Fruit fly (Drosophila melanogaster): ENCODE data around the gene baz.

The baz gene

DNA sequence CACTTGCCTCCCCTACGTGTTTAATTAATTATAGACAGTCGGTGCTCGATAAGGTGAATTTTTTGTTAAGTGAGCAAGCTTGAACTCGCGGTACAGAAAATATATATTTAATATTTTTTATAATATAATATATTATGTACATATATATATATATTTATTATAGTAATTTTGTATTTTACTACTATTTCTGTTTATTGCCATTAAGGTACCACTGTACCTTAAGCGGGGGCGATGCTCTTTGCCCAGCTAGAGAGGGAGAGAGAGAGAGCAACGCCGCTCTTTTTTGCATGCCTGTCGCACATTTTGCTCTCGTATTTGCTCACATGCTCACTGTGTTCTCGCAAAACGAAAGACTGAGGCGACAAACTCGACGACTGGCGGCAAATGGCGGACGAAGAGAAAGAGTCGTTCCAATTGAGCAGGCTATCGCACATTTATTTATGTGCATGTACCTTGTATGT lies 10.7 kb downstream of the baz start (continued):
- TF ChIP-seq CG8632 (GFP tag; optimal IDR thresholded peaks at IDR 0.05) (peak; percentile 72), Sox102F (GFP tag; optimal IDR thresholded peaks at IDR 0.05) (peak; percentile 13), spab (GFP tag; optimal IDR thresholded peaks at IDR 0.05) (peak; percentile 49), lz (GFP tag; optimal IDR thresholded peaks at IDR 0.05) (peak; percentile 27), dac (GFP tag; optimal IDR thresholded peaks at IDR 0.05) (peak; percentile 51), Smox (GFP tag; optimal IDR thresholded peaks at IDR 0.05) (no peak), CG34406 (GFP tag; optimal IDR thresholded peaks at IDR 0.05) (peak; percentile 61), Lpt (GFP tag; optimal IDR thresholded peaks at IDR 0.05) (peak; percentile 18), fkh (GFP tag; optimal IDR thresholded peaks at IDR 0.05) (no peak), cyc (GFP tag; optimal IDR thresholded peaks at IDR 0.05) (no peak), CG8119 (GFP tag; IDR thresholded peaks at IDR 0.05) (peak; percentile 86), net (GFP tag; optimal IDR thresholded peaks at IDR 0.05) (peak; percentile 43), CG6163 (GFP tag; IDR thresholded peaks at IDR 0.05) (peak; percentile 79), Hr4 (GFP tag; optimal IDR thresholded peaks at IDR 0.05) (peak; percentile 50), svp (GFP tag) (no peak), topi (GFP tag; optimal IDR thresholded peaks at IDR 0.05) (no peak), CG31627 (GFP tag; optimal IDR thresholded peaks at IDR 0.05) (no peak), Hr38 (GFP tag; optimal IDR thresholded peaks at IDR 0.05) (no peak), CG6808 (GFP tag; optimal IDR thresholded peaks at IDR 0.05) (peak; percentile 73), CG16779 (tag; optimal IDR thresholded peaks at IDR 0.05) (peak; percentile 58), CG32006 (GFP tag; optimal IDR thresholded peaks at IDR 0.05) (peak; percentile 84), CG6276 (GFP tag; optimal IDR thresholded peaks at IDR 0.05) (peak; percentile 84), Sox14 (GFP tag; optimal IDR thresholded peaks at IDR 0.05) (no peak), CG15336 (GFP tag; IDR thresholded peaks at IDR 0.05) (peak; percentile 89), CG4318 (GFP tag; optimal IDR thresholded peaks at IDR 0.05) (peak; percentile 57), Ets96B (tag; optimal IDR thresholded peaks at IDR 0.05) (peak; percentile 63), OdsH (GFP tag; optimal IDR thresholded peaks at IDR 0.05) (peak; percentile 54), esn (GFP tag; optimal IDR thresholded peaks at IDR 0.05) (peak; percentile 52)

DNA sequence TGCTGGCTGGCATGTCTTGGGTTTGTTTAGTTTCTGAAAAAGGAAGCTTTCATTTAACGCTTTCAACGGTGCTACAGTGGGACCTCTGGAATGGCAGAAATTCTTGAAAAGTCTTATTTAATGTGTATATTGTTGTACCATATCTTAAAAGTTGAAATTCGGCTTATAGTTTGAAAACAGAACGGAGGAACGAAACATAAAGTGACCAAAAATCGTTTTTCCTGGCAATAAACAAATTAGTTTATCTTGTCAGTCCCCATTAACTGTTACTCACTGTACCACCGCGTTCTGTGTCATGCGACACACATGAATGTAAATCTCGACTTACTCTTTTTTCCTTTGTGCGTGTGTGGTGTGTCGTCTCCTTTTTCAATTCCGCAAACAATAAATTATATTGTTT lies 12.3 kb downstream of the baz start:
- TF ChIP-seq Eip78C (GFP tag): peak; percentile 76
- TF ChIP-seq Smox (GFP tag; optimal IDR thresholded peaks at IDR 0.05): peak; percentile 64
- TF ChIP-seq Met (GFP tag; optimal IDR thresholded peaks at IDR 0.05): peak; percentile 69
- TF ChIP-seq CG11902 (GFP tag; optimal IDR thresholded peaks at IDR 0.05): peak; percentile 5
- peak; percentile 43 for TF ChIP-seq CG6792 (GFP tag; optimal IDR thresholded peaks at IDR 0.05)
- TF ChIP-seq CG6163 (GFP tag; IDR thresholded peaks at IDR 0.05): peak; percentile 11; the same call in 1 of the 3 replicates
- no peak for TF ChIP-seq CG8632 (GFP tag; optimal IDR thresholded peaks at IDR 0.05)
- no peak for TF ChIP-seq Hr4 (GFP tag; optimal IDR thresholded peaks at IDR 0.05)
- no peak for TF ChIP-seq CG11762 (GFP tag; optimal IDR thresholded peaks at IDR 0.05; ENCODE audit: insufficient read depth)
- peak in 1 of 2 experiments; percentile 27 for TF ChIP-seq ss (GFP tag; optimal IDR thresholded peaks at IDR 0.05)
- peak; percentile 75 for TF ChIP-seq Hr39 (GFP tag; optimal IDR thresholded peaks at IDR 0.05)
- TF ChIP-seq achi (GFP tag; optimal IDR thresholded peaks at IDR 0.05): peak; percentile 32
- TF ChIP-seq CG10631 (GFP tag; optimal IDR thresholded peaks at IDR 0.05): peak; percentile 28
- TF ChIP-seq cyc (GFP tag; optimal IDR thresholded peaks at IDR 0.05): peak; percentile 69
- TF ChIP-seq CG1621 (tag; optimal IDR thresholded peaks at IDR 0.05): no peak
- peak; percentile 68 for TF ChIP-seq esn (GFP tag; optimal IDR thresholded peaks at IDR 0.05)
- TF ChIP-seq net (GFP tag; optimal IDR thresholded peaks at IDR 0.05): peak; percentile 11
- peak; percentile 60 for TF ChIP-seq Sox102F (GFP tag; optimal IDR thresholded peaks at IDR 0.05)
- peak; percentile 46 for TF ChIP-seq Ets21C (GFP tag; optimal IDR thresholded peaks at IDR 0.05)
- peak; percentile 19 for TF ChIP-seq CG3919 (GFP tag; optimal IDR thresholded peaks at IDR 0.05)
- peak; percentile 17 for TF ChIP-seq OdsH (GFP tag; optimal IDR thresholded peaks at IDR 0.05)
- no peak for TF ChIP-seq Ets96B (tag; optimal IDR thresholded peaks at IDR 0.05)
- TF ChIP-seq topi (GFP tag; optimal IDR thresholded peaks at IDR 0.05): peak; percentile 73
- no peak for TF ChIP-seq Hr38 (GFP tag; optimal IDR thresholded peaks at IDR 0.05)
- peak; percentile 1 for TF ChIP-seq spab (GFP tag; optimal IDR thresholded peaks at IDR 0.05)
- peak; percentile 0 for TF ChIP-seq Blimp-1 (GFP tag; optimal IDR thresholded peaks at IDR 0.05)
- TF ChIP-seq CG6808 (GFP tag; optimal IDR thresholded peaks at IDR 0.05): peak; percentile 33
- TF ChIP-seq pdm3 (GFP tag; optimal IDR thresholded peaks at IDR 0.05): peak; percentile 44
- peak; percentile 34 for TF ChIP-seq acj6 (GFP tag; optimal IDR thresholded peaks at IDR 0.05)
- TF ChIP-seq CG31627 (GFP tag; optimal IDR thresholded peaks at IDR 0.05): peak; percentile 70
- TF ChIP-seq CG3032 (tag; optimal IDR thresholded peaks at IDR 0.05): no peak
- TF ChIP-seq CG34406 (GFP tag; optimal IDR thresholded peaks at IDR 0.05): peak; percentile 22
- no peak for TF ChIP-seq CG8119 (GFP tag; IDR thresholded peaks at IDR 0.05)
- TF ChIP-seq Sox15 (GFP tag; optimal IDR thresholded peaks at IDR 0.05): peak; percentile 3
- peak; percentile 41 for TF ChIP-seq Sox14 (GFP tag; optimal IDR thresholded peaks at IDR 0.05)
- TF ChIP-seq svp (GFP tag): peak; percentile 81
- peak; percentile 24 for TF ChIP-seq CG9139 (GFP tag; optimal IDR thresholded peaks at IDR 0.05)
- peak; percentile 37 for TF ChIP-seq Eip75B (GFP tag; optimal IDR thresholded peaks at IDR 0.05)
- peak; percentile 62 for TF ChIP-seq lz (GFP tag; optimal IDR thresholded peaks at IDR 0.05)

Data from whole organism, prepupa.